Worm (Caenorhabditis elegans) whole organism, L1 larva: ENCODE data around the gene C04E6.4.

Experiments used
- blmp-1 ChIP-seq: fragments of 150-350 bp; optimal IDR thresholded peaks from 2 replicates; lab custom pipeline; 2014; ENCODE audit warnings: missing biosample characterization, missing genetic modification characterization
- ceh-82 ChIP-seq, 3 experiments: fragments of 150-350 bp in 1 of 3; sonication (generic microtip) in 2 of 3; optimal IDR thresholded peaks; 2 replicates each; lab custom pipeline; 2014 to 2017; ENCODE audit warnings: missing biosample characterization in 3 of 3, missing genetic modification characterization in 3 of 3
- ceh-88 ChIP-seq: fragments of 200-800 bp; sonication (Bioruptor generic); IDR thresholded peaks from 2 replicates; pipeline ENCODE4 v1.3.6; 2022; ENCODE audit warnings: missing genetic modification characterization, missing compliant biosample characterization
- efl-1 ChIP-seq, 4 experiments: fragments of 150-350 bp; optimal IDR thresholded peaks in 3 of 4; peaks in 1 of 4; 1 replicate in 1 of 4; 2 replicates in 3 of 4; lab custom pipeline; 2014; ENCODE audit warnings: missing biosample characterization in 2 of 4, missing genetic modification characterization in 2 of 4, missing genetic modification reagents in 2 of 4
- egl-27 ChIP-seq, 2 experiments: fragments of 150-350 bp in 1 of 2; sonication (generic microtip); optimal IDR thresholded peaks; 3 replicates each; lab custom pipeline; 2017 to 2018; ENCODE audit warnings: missing biosample characterization in 2 of 2, missing genetic modification characterization in 2 of 2, missing genetic modification reagents in 2 of 2
- elt-2 ChIP-seq: sonication (generic microtip); optimal IDR thresholded peaks from 2 replicates; lab custom pipeline; 2016; ENCODE audit warnings: missing genetic modification characterization, mild to moderate bottlenecking, inconsistent platforms, missing compliant biosample characterization, missing genetic modification reagents
- elt-3 ChIP-seq, 6 experiments: fragments of 150-350 bp in 1 of 6; sonication (generic microtip); optimal IDR thresholded peaks; 2 replicates each; lab custom pipeline; 2017 to 2018; ENCODE audit warnings: missing biosample characterization in 6 of 6, missing genetic modification characterization in 6 of 6, inconsistent platforms in 1 of 6
- ets-5 ChIP-seq: fragments of 200-800 bp; sonication (Bioruptor generic); IDR thresholded peaks from 2 replicates; pipeline ENCODE4 v1.3.6; 2022; ENCODE audit warnings: missing genetic modification characterization, missing compliant biosample characterization
- fkh-10 ChIP-seq: sonication (generic microtip); optimal IDR thresholded peaks from 2 replicates; lab custom pipeline; 2017; ENCODE audit warnings: missing biosample characterization, missing genetic modification reagents, missing genetic modification characterization
- fkh-8 ChIP-seq: sonication (generic microtip); optimal IDR thresholded peaks from 2 replicates; lab custom pipeline; 2016; ENCODE audit warnings: mild to moderate bottlenecking, missing genetic modification characterization, missing compliant biosample characterization
- fos-1 ChIP-seq: fragments of 150-350 bp; optimal IDR thresholded peaks from 2 replicates; lab custom pipeline; 2014; ENCODE audit warnings: missing biosample characterization, missing genetic modification characterization
- hlh-17 ChIP-seq: fragments of 200-800 bp; sonication (Bioruptor generic); optimal IDR thresholded peaks from 2 replicates; lab custom pipeline; 2018; ENCODE audit warnings: missing genetic modification characterization, mild to moderate bottlenecking, missing compliant biosample characterization, moderate library complexity, borderline replicate concordance
- hlh-4 ChIP-seq: sonication (generic microtip); optimal IDR thresholded peaks from 2 replicates; lab custom pipeline; 2016; ENCODE audit warnings: mild to moderate bottlenecking, missing genetic modification characterization, missing compliant biosample characterization
- isw-1 ChIP-seq: fragments of 200-800 bp; sonication (Bioruptor generic); IDR thresholded peaks from 2 replicates; pipeline ENCODE4 v1.3.6; 2022; ENCODE audit warnings: missing genetic modification characterization, missing compliant biosample characterization
- jun-1 ChIP-seq: fragments of 150-350 bp; optimal IDR thresholded peaks from 2 replicates; lab custom pipeline; 2014; ENCODE audit warnings: missing biosample characterization, missing genetic modification reagents, missing genetic modification characterization
- lin-14 ChIP-seq: fragments of 200-800 bp; sonication (Bioruptor generic); optimal IDR thresholded peaks from 2 replicates; lab custom pipeline; 2018; ENCODE audit warnings: mild to moderate bottlenecking, missing genetic modification characterization, moderate library complexity, missing compliant biosample characterization
- lin-35 ChIP-seq, 2 experiments: fragments of 150-350 bp; optimal IDR thresholded peaks; 2 replicates each; lab custom pipeline; 2014; ENCODE audit warnings: missing biosample characterization in 2 of 2, missing genetic modification characterization in 2 of 2, missing genetic modification reagents in 2 of 2
- lir-3 ChIP-seq: sonication (generic microtip); optimal IDR thresholded peaks from 2 replicates; lab custom pipeline; 2016; ENCODE audit warnings: mild to moderate bottlenecking, missing genetic modification characterization, moderate library complexity, missing compliant biosample characterization; ENCODE audit not compliant: poor library complexity
- mab-9 ChIP-seq: fragments of 200-800 bp; sonication (Bioruptor generic); IDR thresholded peaks from 2 replicates; pipeline ENCODE4 v1.3.6; 2022; ENCODE audit warnings: missing genetic modification reagents, missing genetic modification characterization, missing compliant biosample characterization
- nhr-76 ChIP-seq: sonication (generic microtip); optimal IDR thresholded peaks from 2 replicates; lab custom pipeline; 2017; ENCODE audit warnings: missing biosample characterization, missing genetic modification characterization
- nhr-85 ChIP-seq: sonication (generic microtip); peaks from one replicate; lab custom pipeline; 2016; ENCODE audit warnings: missing genetic modification characterization, inconsistent platforms, missing compliant biosample characterization
- nhr-90 ChIP-seq: sonication (generic microtip); optimal IDR thresholded peaks from 2 replicates; lab custom pipeline; 2016; ENCODE audit warnings: mild to moderate bottlenecking, missing genetic modification characterization, missing compliant biosample characterization; ENCODE audit not compliant: poor library complexity
- pax-3 ChIP-seq: fragments of 200-800 bp; sonication (Bioruptor generic); optimal IDR thresholded peaks from 2 replicates; lab custom pipeline; 2018; ENCODE audit warnings: mild to moderate bottlenecking, missing genetic modification characterization, moderate library complexity, missing compliant biosample characterization
- skn-1 ChIP-seq: fragments of 150-350 bp; optimal IDR thresholded peaks from 2 replicates; lab custom pipeline; 2014; ENCODE audit warnings: missing biosample characterization, missing genetic modification characterization
- sptf-1 ChIP-seq: fragments of 150-350 bp; optimal IDR thresholded peaks from 2 replicates; lab custom pipeline; 2014; ENCODE audit warnings: missing biosample characterization, missing genetic modification characterization
- tlp-1 ChIP-seq: fragments of 150-350 bp; optimal IDR thresholded peaks from 2 replicates; lab custom pipeline; 2014; ENCODE audit warnings: missing biosample characterization, missing genetic modification characterization
- unc-130 ChIP-seq: fragments of 150-350 bp; optimal IDR thresholded peaks from 2 replicates; lab custom pipeline; 2017; ENCODE audit warnings: missing biosample characterization, missing genetic modification characterization, inconsistent platforms
- unc-86 ChIP-seq: sonication (generic microtip); optimal IDR thresholded peaks from 2 replicates; lab custom pipeline; 2016; ENCODE audit warnings: missing genetic modification characterization, missing compliant biosample characterization
- vab-15 ChIP-seq: sonication (generic microtip); optimal IDR thresholded peaks from 2 replicates; lab custom pipeline; 2017; ENCODE audit warnings: missing genotype, mild to moderate bottlenecking, missing genetic modification characterization, missing compliant biosample characterization
- zag-1 ChIP-seq: fragments of 150-350 bp; optimal IDR thresholded peaks from 2 replicates; lab custom pipeline; 2014; ENCODE audit warnings: missing biosample characterization, missing genetic modification characterization
- ztf-11 ChIP-seq, 2 experiments: sonication (generic microtip); optimal IDR thresholded peaks; 2 replicates each; lab custom pipeline; 2016 to 2017; ENCODE audit warnings: missing genetic modification characterization in 2 of 2, missing biosample characterization in 1 of 2, missing compliant biosample characterization in 1 of 2

Gene C04E6.4

DNA sequence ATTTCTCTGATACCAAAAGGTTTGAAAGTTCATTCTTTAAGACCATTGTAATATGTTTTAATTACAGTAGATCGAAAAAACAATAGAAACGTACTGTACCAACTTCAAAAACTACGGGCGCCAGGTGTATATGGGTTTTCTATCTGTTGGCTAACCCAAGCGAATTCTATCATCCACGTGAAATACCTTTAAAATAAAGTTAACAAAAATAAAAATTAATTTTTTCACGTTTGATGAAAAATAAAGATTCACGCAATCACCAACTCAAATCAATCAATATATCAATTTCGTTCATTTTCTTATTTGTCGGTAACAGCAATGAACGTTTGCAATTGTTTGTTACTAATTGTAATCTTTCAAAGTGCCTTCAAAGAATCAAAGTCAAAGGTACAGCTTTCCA lies at the start of gene C04E6.4:
TSS of gene C04E6.4 (plus strand) at position 301 of the 400 bp plus-strand sequence.
- TF ChIP-seq ztf-11 (tag; optimal IDR thresholded peaks at IDR 0.05; lab: Kevin White, UChicago), result no peak
- no peak for TF ChIP-seq vab-15
- no peak for TF ChIP-seq isw-1
- TF ChIP-seq ceh-82 (tag; optimal IDR thresholded peaks at IDR 0.05; lab: Kevin White, UChicago), result no peak

DNA sequence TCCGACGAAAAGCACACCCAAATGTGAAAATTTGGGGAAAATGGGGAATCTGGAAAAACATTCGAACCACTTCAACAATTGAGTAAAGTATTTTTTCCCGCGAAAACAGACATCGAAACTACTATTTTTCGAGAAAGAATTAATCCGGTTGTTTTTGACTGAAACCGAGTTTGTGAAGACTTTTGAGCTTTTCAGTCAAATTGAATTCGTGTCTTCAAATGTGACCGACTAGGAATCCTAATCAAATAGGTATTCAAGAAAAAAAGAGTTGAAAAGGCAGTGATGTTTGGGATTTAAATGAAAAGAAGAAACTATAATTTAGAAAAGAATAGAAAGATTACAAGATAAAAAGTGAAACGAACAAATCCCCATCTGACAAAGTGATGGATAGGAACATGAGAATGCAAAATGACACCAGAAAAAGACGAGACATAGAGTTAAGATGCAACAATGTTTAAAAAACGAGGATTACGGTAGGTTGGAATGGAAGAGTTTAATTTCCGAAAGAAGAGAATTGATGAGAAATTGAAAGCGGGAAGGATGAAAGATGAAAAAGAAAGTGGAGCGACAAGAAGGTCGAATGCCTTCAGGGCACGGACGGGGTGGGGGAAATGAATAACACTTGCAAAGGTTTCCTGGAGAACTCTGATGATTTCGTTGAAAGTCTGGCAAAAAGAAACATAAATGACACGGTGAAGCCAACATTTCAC lies 44.6 kb upstream of the C04E6.4 start, which contains the start of gene F26F12.8:
TSS of gene F26F12.8 (minus strand) at position 51 of the 710 bp plus-strand sequence.
- TF ChIP-seq nhr-90 (tag; lab: Kevin White, UChicago), result no peak
- TF ChIP-seq lin-14, result peak; percentile 4
- peak; percentile 59 for TF ChIP-seq blmp-1
- peak; percentile 3 for TF ChIP-seq nhr-85 (tag; lab: Kevin White, UChicago)

DNA sequence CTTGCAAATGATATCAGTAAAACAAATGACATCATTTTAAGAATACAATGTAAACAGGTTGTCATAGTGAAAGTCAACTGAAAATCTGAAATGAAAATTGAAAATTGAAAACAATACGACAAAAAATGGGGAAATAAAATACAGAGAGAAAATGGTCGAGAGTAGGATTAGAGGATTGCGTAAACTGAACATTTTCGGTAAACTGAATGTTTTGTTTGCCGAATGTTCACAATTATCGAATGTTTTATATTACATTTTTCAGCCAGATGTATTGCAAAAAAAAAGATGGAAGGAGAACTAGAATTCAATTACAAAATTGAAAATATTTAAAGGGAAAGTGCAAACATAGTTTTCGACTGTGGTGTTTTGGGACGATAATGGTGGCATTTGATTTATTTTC lies 42.1 kb upstream of the C04E6.4 start, which contains the start of gene F26F12.5:
TSS of gene F26F12.5 (minus strand) at position 101 of the 400 bp plus-strand sequence.
- TF ChIP-seq tlp-1, result no peak
- TF ChIP-seq fkh-8, result no peak
- TF ChIP-seq elt-3 (tag; optimal IDR thresholded peaks at IDR 0.05; lab: Kevin White, UChicago), result no peak
- no peak for TF ChIP-seq pax-3 (tag; lab: Kevin White, UChicago)
- TF ChIP-seq mab-9, result no peak
- TF ChIP-seq sptf-1 (tag; lab: Kevin White, UChicago), result no peak

DNA sequence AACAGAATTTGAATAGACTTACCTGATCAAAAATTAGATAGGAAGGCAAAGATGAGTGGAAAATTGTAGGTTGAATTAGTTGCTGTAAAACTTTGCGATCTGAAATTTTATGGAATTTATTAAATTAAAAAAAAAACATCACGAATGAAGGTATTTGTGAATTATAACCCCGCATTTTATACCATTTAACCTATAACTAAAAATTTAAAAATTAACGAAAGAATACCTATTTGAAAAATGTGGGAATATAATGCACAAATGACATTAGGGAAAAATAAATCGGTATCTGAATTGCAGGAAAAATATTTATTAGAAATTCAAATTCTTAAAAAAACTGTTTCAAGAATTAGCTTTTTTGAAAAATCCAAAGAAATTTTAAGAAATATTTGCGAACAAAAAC lies 38.0 kb upstream of the C04E6.4 start, which contains the start of gene F26F12.4:
TSS of gene F26F12.4 (minus strand) at position 101 of the 400 bp plus-strand sequence.
- TF ChIP-seq sptf-1 (tag; lab: Kevin White, UChicago) (no peak), elt-2 (no peak), fkh-10 (GFP tag; lab: Kevin White, UChicago) (no peak)

DNA sequence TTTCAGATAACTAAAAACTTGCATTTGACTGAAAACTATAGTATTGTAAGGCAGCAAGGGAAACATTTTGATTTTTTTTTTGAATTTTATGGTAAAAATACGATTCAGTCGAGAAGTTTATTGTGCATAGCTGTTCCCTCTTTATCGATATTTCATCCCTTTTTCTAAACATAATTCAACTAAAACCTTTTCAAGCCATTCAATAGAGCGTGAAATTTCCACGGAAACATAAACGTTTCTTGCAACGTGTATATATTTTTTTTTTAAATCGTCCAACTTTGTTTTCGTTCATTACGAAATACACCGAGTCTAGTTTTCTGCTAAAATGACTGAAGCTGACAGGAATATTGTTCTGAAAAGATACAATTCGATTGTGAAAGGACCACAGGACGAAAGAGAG lies 35.4 kb upstream of the C04E6.4 start, which contains the start of gene C02G6.2:
TSS of gene C02G6.2 (plus strand) at position 301 of the 400 bp plus-strand sequence.
- TF ChIP-seq nhr-85 (tag; lab: Kevin White, UChicago) (no peak), fos-1 (tag; lab: Kevin White, UChicago) (no peak), nhr-76 (tag; lab: Kevin White, UChicago) (no peak), unc-130 (tag; lab: Kevin White, UChicago) (no peak)

DNA sequence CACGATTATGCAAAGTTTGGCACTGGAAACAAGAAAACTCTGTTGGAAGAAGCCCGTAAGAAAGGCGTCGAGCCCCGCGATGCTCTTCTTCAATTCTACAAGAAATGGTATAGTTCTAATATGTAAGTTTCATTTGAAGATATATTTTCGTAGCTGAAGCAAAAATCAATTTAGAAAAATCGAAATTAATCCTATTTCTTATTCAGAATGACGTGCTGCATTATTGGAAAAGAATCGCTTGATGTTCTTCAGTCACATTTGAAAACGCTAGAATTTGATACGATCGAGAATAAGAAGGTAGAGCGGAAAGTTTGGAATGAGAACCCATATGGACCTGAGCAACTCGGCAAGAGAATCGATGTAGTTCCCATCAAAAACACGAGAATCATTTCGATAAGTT lies 30.2 kb upstream of the C04E6.4 start:
- TF ChIP-seq lin-35 (GFP tag; optimal IDR thresholded peaks at IDR 0.05; lab: Kevin White, UChicago) (no peak), ztf-11 (tag; optimal IDR thresholded peaks at IDR 0.05; lab: Kevin White, UChicago) (no peak), lir-3 (tag; lab: Kevin White, UChicago) (no peak), unc-86 (no peak), egl-27 (tag; optimal IDR thresholded peaks at IDR 0.05; lab: Kevin White, UChicago) (no peak), ets-5 (GFP tag; lab: Robert Waterston, UW) (no peak), hlh-17 (no peak), ceh-88 (no peak), hlh-4 (tag; lab: Kevin White, UChicago) (no peak), efl-1 (optimal IDR thresholded peaks at IDR 0.05; lab: Kevin White, UChicago) (no peak), efl-1 (GFP tag; optimal IDR thresholded peaks at IDR 0.05 in 1 of 2; lab: Kevin White, UChicago) (no peak), jun-1 (no peak), elt-3 (tag; optimal IDR thresholded peaks at IDR 0.05; lab: Kevin White, UChicago) (no peak), zag-1 (tag; lab: Kevin White, UChicago) (no peak), skn-1 (tag; lab: Kevin White, UChicago) (no peak), nhr-76 (tag; lab: Kevin White, UChicago) (no peak), isw-1 (no peak), sptf-1 (tag; lab: Kevin White, UChicago) (no peak)
